Worm (Caenorhabditis elegans) whole organism, L4 larva: ENCODE measurements around the gene T22D1.18.
"Not testable (repeated sequence)": the region's sequence is repeated elsewhere in the genome, so short reads cannot be mapped to it uniquely, and the experiment has no call there.

Experiments used
- T26A8.4 ChIP-seq: fragments of 200-800 bp; sonication (Bioruptor generic); IDR thresholded peaks from 2 replicates; pipeline ENCODE4 v1.3.6; 2022; ENCODE audit warnings: missing genetic modification characterization, missing compliant biosample characterization
- attf-4 ChIP-seq: sonication (generic microtip); optimal IDR thresholded peaks from 3 replicates; lab custom pipeline; 2017; ENCODE audit warnings: missing biosample characterization, missing genetic modification characterization
- ces-1 ChIP-seq: fragments of 150-350 bp; sonication (generic microtip); optimal IDR thresholded peaks from 4 replicates; lab custom pipeline; 2014; ENCODE audit warnings: missing biosample characterization, missing genetic modification reagents, missing genetic modification characterization
- daf-8 ChIP-seq: fragments of 200-800 bp; sonication (Bioruptor generic); IDR thresholded peaks from 2 replicates; pipeline ENCODE4 v1.3.6; 2022; ENCODE audit warnings: missing genetic modification characterization, missing compliant biosample characterization
- dmd-6 ChIP-seq: fragments of 200-800 bp; sonication (Bioruptor generic); IDR thresholded peaks from 2 replicates; pipeline ENCODE4 v1.3.6; 2022; ENCODE audit warnings: missing genetic modification reagents, missing genetic modification characterization, missing compliant biosample characterization
- hlh-30 ChIP-seq: sonication (generic microtip); optimal IDR thresholded peaks from 2 replicates; lab custom pipeline; 2017; ENCODE audit warnings: antibody characterized with exemption, mild to moderate bottlenecking, missing genetic modification characterization, missing compliant biosample characterization; ENCODE audit not compliant: insufficient read depth
- mep-1 ChIP-seq: fragments of 150-350 bp; sonication (generic microtip); optimal IDR thresholded peaks from 3 replicates; lab custom pipeline; 2014; ENCODE audit warnings: missing biosample characterization, missing genetic modification characterization
- mxl-3 ChIP-seq: fragments of 200-800 bp; sonication (Bioruptor generic); optimal IDR thresholded peaks from 2 replicates; lab custom pipeline; 2018; ENCODE audit warnings: mild to moderate bottlenecking, missing genetic modification characterization, missing compliant biosample characterization
- nhr-237 ChIP-seq: sonication (generic microtip); optimal IDR thresholded peaks from 2 replicates; lab custom pipeline; 2017; ENCODE audit warnings: missing biosample characterization, missing genetic modification characterization
- skn-1 ChIP-seq: fragments of 150-350 bp; optimal IDR thresholded peaks from 2 replicates; lab custom pipeline; 2014; ENCODE audit warnings: missing biosample characterization, missing genetic modification characterization
- snpc-4 ChIP-seq: fragments of 150-350 bp; optimal IDR thresholded peaks from 2 replicates; lab custom pipeline; 2014; ENCODE audit warnings: missing biosample characterization, missing genetic modification characterization

DNA sequence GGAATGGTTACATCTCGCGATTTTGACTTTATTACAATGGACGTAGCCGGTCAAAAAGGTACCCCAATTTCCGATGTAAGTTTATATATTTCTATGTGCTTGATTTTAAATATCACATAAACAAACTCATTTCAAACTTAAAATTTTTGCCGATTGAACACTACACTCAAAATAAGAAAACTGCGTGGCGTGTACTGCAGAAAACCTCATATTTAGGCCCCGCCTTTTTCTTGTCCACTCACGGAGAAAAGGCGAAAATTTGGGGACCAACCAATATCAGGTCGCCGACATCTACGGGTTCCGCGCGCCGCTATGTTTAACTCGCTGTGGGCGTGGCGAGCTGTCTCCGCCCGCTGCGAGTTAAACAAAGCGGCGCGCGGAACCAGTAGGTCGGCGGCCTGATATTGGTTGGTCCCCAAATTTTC lies 5.8 kb downstream of the T22D1.18 start:
- TF ChIP-seq snpc-4; skn-1; attf-4 (tag; lab: Kevin White, UChicago); nhr-237 (tag; lab: Kevin White, UChicago); mxl-3 (GFP tag; lab: Kevin White, UChicago); daf-8 (GFP tag; lab: Robert Waterston, UW); mep-1 (tag; lab: Kevin White, UChicago); dmd-6; T26A8.4; ces-1 (GFP tag; lab: Kevin White, UChicago); hlh-30: not testable (repeated sequence)
